Worm (Caenorhabditis elegans) whole organism, L4 larva: ENCODE results near the gene srz-94.

Source experiments
- F44E2.7 ChIP-seq: fragments of 200-800 bp; sonication (Bioruptor generic); IDR thresholded peaks from 2 replicates; pipeline ENCODE4 v2.1.2; 2022; ENCODE audit warnings: missing genetic modification characterization, missing compliant biosample characterization
- aha-1 ChIP-seq: fragments of 150-350 bp; peaks from one replicate; lab custom pipeline; 2014; ENCODE audit warnings: missing biosample characterization, missing genetic modification characterization
- aly-2 ChIP-seq: sonication (generic microtip); optimal IDR thresholded peaks from 2 replicates; lab custom pipeline; 2018; ENCODE audit warnings: missing biosample characterization, missing genetic modification characterization
- daf-16 ChIP-seq, 3 experiments: sonication (generic microtip); optimal IDR thresholded peaks; 2 replicates each; lab custom pipeline; 2016 to 2017; ENCODE audit warnings: missing genetic modification characterization in 3 of 3, missing genetic modification reagents in 3 of 3, mild to moderate bottlenecking in 2 of 3, missing compliant biosample characterization in 2 of 3, missing biosample characterization in 1 of 3, moderate library complexity in 1 of 3
- dmd-9 ChIP-seq: fragments of 200-800 bp; sonication (Bioruptor generic); IDR thresholded peaks from 2 replicates; pipeline ENCODE4 v1.3.6; 2022; ENCODE audit warnings: missing genetic modification reagents, missing genetic modification characterization, missing compliant biosample characterization
- egl-43 ChIP-seq: fragments of 200-800 bp; sonication (Bioruptor generic); IDR thresholded peaks from 2 replicates; pipeline ENCODE4 v1.3.6; 2022; ENCODE audit warnings: missing genetic modification reagents, missing genetic modification characterization, missing compliant biosample characterization
- hif-1 ChIP-seq, 2 experiments: sonication (generic microtip); optimal IDR thresholded peaks; 2 replicates each; lab custom pipeline; 2016 to 2017; ENCODE audit warnings: missing compliant biosample characterization in 2 of 2, missing genetic modification characterization in 2 of 2, missing genetic modification reagents in 2 of 2, missing genotype in 2 of 2, mild to moderate bottlenecking in 1 of 2
- hlh-11 ChIP-seq: fragments of 200-800 bp; sonication (Bioruptor generic); optimal IDR thresholded peaks from 2 replicates; lab custom pipeline; 2018; ENCODE audit warnings: mild to moderate bottlenecking, missing genetic modification characterization, missing compliant biosample characterization
- lin-13 ChIP-seq: fragments of 150-350 bp; optimal IDR thresholded peaks from 2 replicates; lab custom pipeline; 2014; ENCODE audit warnings: missing biosample characterization, missing genetic modification reagents, missing genetic modification characterization
- lir-3 ChIP-seq: sonication (generic microtip); optimal IDR thresholded peaks from 2 replicates; lab custom pipeline; 2016; ENCODE audit warnings: mild to moderate bottlenecking, missing genetic modification characterization, missing compliant biosample characterization
- madf-5 ChIP-seq, 2 experiments: fragments of 200-800 bp; sonication (Bioruptor generic); IDR thresholded peaks; 2 replicates each; pipeline ENCODE4 v1.3.6; 2022; ENCODE audit warnings: missing compliant biosample characterization in 2 of 2, missing genetic modification characterization in 2 of 2
- madf-9 ChIP-seq: fragments of 200-800 bp; sonication (Bioruptor generic); conservative IDR thresholded peaks from 2 replicates; pipeline ENCODE4 v1.3.6; 2022; ENCODE audit warnings: missing genetic modification reagents, missing genetic modification characterization, missing compliant biosample characterization
- mdl-1 ChIP-seq, 2 experiments: fragments of 150-350 bp in 1 of 2; sonication (generic microtip) in 1 of 2; optimal IDR thresholded peaks; 2 replicates each; lab custom pipeline; 2014 to 2017; ENCODE audit warnings: missing biosample characterization in 2 of 2, missing genetic modification characterization in 2 of 2
- mes-2 ChIP-seq: sonication (generic microtip); optimal IDR thresholded peaks from 2 replicates; lab custom pipeline; 2016; ENCODE audit warnings: missing genotype, mild to moderate bottlenecking, missing genetic modification characterization, missing compliant biosample characterization; ENCODE audit not compliant: poor library complexity, severe bottlenecking
- mxl-2 ChIP-seq: fragments of 200-800 bp; sonication (Bioruptor generic); conservative IDR thresholded peaks from 2 replicates; pipeline ENCODE4 v1.3.6; 2022; ENCODE audit warnings: missing genetic modification reagents, missing genetic modification characterization, missing compliant biosample characterization
- nhr-102 ChIP-seq: sonication (generic microtip); optimal IDR thresholded peaks from 2 replicates; lab custom pipeline; 2016; ENCODE audit warnings: mild to moderate bottlenecking, missing genetic modification characterization, moderate library complexity, missing compliant biosample characterization
- nhr-28 ChIP-seq: fragments of 150-350 bp; optimal IDR thresholded peaks from 2 replicates; lab custom pipeline; 2014; ENCODE audit warnings: missing biosample characterization, missing genetic modification characterization
- nhr-6 ChIP-seq: fragments of 150-350 bp; optimal IDR thresholded peaks from 2 replicates; lab custom pipeline; 2014; ENCODE audit warnings: missing biosample characterization, missing genetic modification characterization
- nhr-76 ChIP-seq: fragments of 150-350 bp; optimal IDR thresholded peaks from 2 replicates; lab custom pipeline; 2014; ENCODE audit warnings: missing biosample characterization, missing genetic modification characterization
- php-3 ChIP-seq: fragments of 200-800 bp; sonication (Bioruptor generic); IDR thresholded peaks from 2 replicates; pipeline ENCODE4 v1.3.6; 2022; ENCODE audit warnings: missing genetic modification reagents, missing genetic modification characterization, missing compliant biosample characterization
- pqm-1 ChIP-seq: sonication (generic microtip); optimal IDR thresholded peaks from 2 replicates; lab custom pipeline; 2017; ENCODE audit warnings: missing biosample characterization, missing genetic modification characterization
- rbr-2 ChIP-seq: sonication (generic microtip); optimal IDR thresholded peaks from 2 replicates; lab custom pipeline; 2016; ENCODE audit warnings: missing genotype, missing genetic modification characterization, missing compliant biosample characterization
- saeg-2 ChIP-seq: fragments of 200-800 bp; sonication (Bioruptor generic); IDR thresholded peaks from 2 replicates; pipeline ENCODE4 v1.3.6; 2022; ENCODE audit warnings: missing genetic modification reagents, missing genetic modification characterization, missing compliant biosample characterization
- sdz-12 ChIP-seq: fragments of 200-800 bp; sonication (Bioruptor generic); optimal IDR thresholded peaks from 2 replicates; lab custom pipeline; 2018; ENCODE audit warnings: mild to moderate bottlenecking, missing genetic modification characterization, missing compliant biosample characterization
- skn-1 ChIP-seq: fragments of 150-350 bp; optimal IDR thresholded peaks from 2 replicates; lab custom pipeline; 2014; ENCODE audit warnings: missing biosample characterization, missing genetic modification characterization
- tag-97 ChIP-seq: fragments of 200-800 bp; sonication (Bioruptor generic); IDR thresholded peaks from 2 replicates; pipeline ENCODE4 v1.3.6; 2022; ENCODE audit warnings: missing genetic modification characterization, missing compliant biosample characterization
- tra-1 ChIP-seq: fragments of 200-800 bp; sonication (Bioruptor generic); IDR thresholded peaks from 2 replicates; pipeline ENCODE4 v1.3.6; 2022; ENCODE audit warnings: missing genetic modification reagents, missing genetic modification characterization, missing compliant biosample characterization
- unc-130 ChIP-seq: sonication (generic microtip); optimal IDR thresholded peaks from 2 replicates; lab custom pipeline; 2016; ENCODE audit warnings: missing genetic modification reagents, missing genetic modification characterization, missing compliant biosample characterization
- unc-39 ChIP-seq: sonication (generic microtip); optimal IDR thresholded peaks from 2 replicates; lab custom pipeline; 2017; ENCODE audit warnings: missing biosample characterization, missing genetic modification characterization
- unc-62 ChIP-seq, 3 experiments: fragments of 150-350 bp in 1 of 3; sonication (generic microtip); optimal IDR thresholded peaks in 2 of 3; peaks in 1 of 3; 1 replicate in 1 of 3; 2 replicates in 2 of 3; lab custom pipeline; 2014 to 2017; ENCODE audit warnings: missing biosample characterization in 3 of 3, missing genetic modification characterization in 3 of 3, missing genetic modification reagents in 3 of 3, missing genotype in 1 of 3
- zfp-2 ChIP-seq: sonication (generic microtip); optimal IDR thresholded peaks from 2 replicates; lab custom pipeline; 2016; ENCODE audit warnings: mild to moderate bottlenecking, missing genetic modification characterization, missing compliant biosample characterization
- zip-11 ChIP-seq: fragments of 200-800 bp; sonication (Bioruptor generic); IDR thresholded peaks from 2 replicates; pipeline ENCODE4 v1.3.6; 2022; ENCODE audit warnings: missing genetic modification characterization, missing compliant biosample characterization

srz-94 gene

ce11 chrV:17071578-17071977 lies 35.8 kb upstream of the srz-94 start, which contains the start of gene srbc-14:
srbc-14 (minus strand) TSS chrV:17071678.
- TF ChIP-seq saeg-2 (GFP tag; lab: Robert Waterston, UW) = no peak
- TF ChIP-seq unc-39 = no peak
- TF ChIP-seq sdz-12 = no peak
- no peak for TF ChIP-seq mdl-1 (tag; optimal IDR thresholded peaks at IDR 0.05; lab: Kevin White, UChicago)
- no peak for TF ChIP-seq daf-16 (GFP tag; optimal IDR thresholded peaks at IDR 0.05; lab: Kevin White, UChicago)
- no peak for TF ChIP-seq daf-16 (tag; optimal IDR thresholded peaks at IDR 0.05; lab: Kevin White, UChicago)

ce11 chrV:17068839-17069238 lies 33.1 kb upstream of the srz-94 start, which contains the start of gene T05E12.8:
T05E12.8 (plus strand) TSS chrV:17069139.
- no peak for TF ChIP-seq F44E2.7 (GFP tag; lab: Robert Waterston, UW)
- no peak for TF ChIP-seq nhr-76
- no peak for TF ChIP-seq hif-1 (tag; optimal IDR thresholded peaks at IDR 0.05; lab: Kevin White, UChicago)
- no peak for TF ChIP-seq skn-1 (tag; lab: Kevin White, UChicago)
- TF ChIP-seq lir-3 (tag; lab: Kevin White, UChicago) = no peak

ce11 chrV:17066634-17067033 lies 30.9 kb upstream of the srz-94 start:
- TF ChIP-seq lin-13 (GFP tag; lab: Kevin White, UChicago) = no peak
- TF ChIP-seq aha-1 = peak; percentile 94
- no peak for TF ChIP-seq unc-39

- TF ChIP-seq madf-9 = no peak
- TF ChIP-seq madf-5 (GFP tag; IDR thresholded peaks at IDR 0.05; lab: Robert Waterston, UW) = no peak
- no peak for TF ChIP-seq mxl-2 (GFP tag; lab: Robert Waterston, UW)
- no peak for TF ChIP-seq aha-1
- TF ChIP-seq pqm-1 (tag; lab: Kevin White, UChicago) = no peak
- TF ChIP-seq nhr-6 (tag; lab: Kevin White, UChicago) = no peak
- no peak for TF ChIP-seq F44E2.7 (GFP tag; lab: Robert Waterston, UW)
- no peak for TF ChIP-seq tag-97 (GFP tag; lab: Robert Waterston, UW)
- TF ChIP-seq zip-11 (GFP tag; lab: Robert Waterston, UW) = no peak
- TF ChIP-seq egl-43 (GFP tag; lab: Robert Waterston, UW) = no peak
- no peak for TF ChIP-seq aly-2 (tag; lab: Kevin White, UChicago)
- no peak for TF ChIP-seq tra-1
- no peak for TF ChIP-seq mes-2 (tag; lab: Kevin White, UChicago)
- no peak for TF ChIP-seq rbr-2
- no peak for TF ChIP-seq unc-62 (GFP tag; optimal IDR thresholded peaks at IDR 0.05 in 1 of 2; lab: Kevin White, UChicago)
- TF ChIP-seq unc-62 (tag; optimal IDR thresholded peaks at IDR 0.05; lab: Kevin White, UChicago) = no peak
- no peak for TF ChIP-seq php-3 (GFP tag; lab: Robert Waterston, UW)
- TF ChIP-seq zfp-2 (tag; lab: Kevin White, UChicago) = no peak
- no peak for TF ChIP-seq nhr-76
- TF ChIP-seq, all 104 proteins: peak for 0
These were observed 28.9 kb upstream of the srz-94 start, which contains the start of gene srh-255 for ce11 chrV:17064676-17065075. srh-255 (plus strand) TSS chrV:17064976.

ce11 chrV:17061585-17061984 lies 25.8 kb upstream of the srz-94 start, which contains the start of gene F28B1.9:
F28B1.9 (plus strand) TSS chrV:17061885.
- no peak for TF ChIP-seq dmd-9
- no peak for TF ChIP-seq nhr-28 (tag; lab: Kevin White, UChicago)
- TF ChIP-seq unc-130 (GFP tag; lab: Kevin White, UChicago) = no peak
- TF ChIP-seq unc-62 (GFP tag; optimal IDR thresholded peaks at IDR 0.05 in 1 of 2; lab: Kevin White, UChicago) = peak in 1 of 2 experiments; percentile 15
- no peak for TF ChIP-seq unc-62 (tag; optimal IDR thresholded peaks at IDR 0.05; lab: Kevin White, UChicago)
- TF ChIP-seq nhr-102 (tag; lab: Kevin White, UChicago) = no peak
- no peak for TF ChIP-seq hlh-11 (tag; lab: Kevin White, UChicago)
